Worm (Caenorhabditis elegans): Measurements from ENCODE around the gene srd-42.

DNA sequence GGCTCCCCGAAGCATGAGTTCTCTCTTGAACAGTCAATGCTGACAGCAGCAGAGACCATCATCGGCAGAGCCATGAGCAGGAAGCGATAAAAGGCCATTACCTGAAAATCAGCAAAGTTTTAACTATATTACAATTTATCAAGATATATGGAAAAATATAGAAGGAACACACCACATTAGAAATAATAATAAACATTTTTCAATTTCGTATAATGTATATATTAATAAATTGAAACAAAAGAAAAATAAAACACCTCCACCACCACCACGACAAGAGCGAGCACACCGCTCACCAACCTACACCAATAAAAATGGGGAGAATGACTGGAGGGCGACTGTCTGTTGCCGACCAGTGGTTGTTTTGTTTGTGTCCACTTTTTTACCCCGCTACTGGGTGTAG, 16.7 kb downstream of the srd-42 start, which contains the start of gene R04D3.2:
- TF ChIP-seq elt-3 (tag; optimal IDR thresholded peaks at IDR 0.05) (no peak), R02D3.7 (tag; optimal IDR thresholded peaks at IDR 0.05) (no peak), nhr-76 (tag; optimal IDR thresholded peaks at IDR 0.05) (no peak), nhr-25 (tag; optimal IDR thresholded peaks at IDR 0.05) (no peak), nhr-77 (tag; optimal IDR thresholded peaks at IDR 0.05) (no peak), ZK546.5 (tag; optimal IDR thresholded peaks at IDR 0.05) (no peak), tbx-2 (tag; optimal IDR thresholded peaks at IDR 0.05) (no peak), ceh-16 (tag; optimal IDR thresholded peaks at IDR 0.05) (no peak), ama-1 (optimal IDR thresholded peaks at IDR 0.05) (no peak), nhr-12 (tag; optimal IDR thresholded peaks at IDR 0.05) (no peak), ceh-28 (tag; optimal IDR thresholded peaks at IDR 0.05) (no peak), snpc-4 (tag; optimal IDR thresholded peaks at IDR 0.05) (no peak), pha-4 (tag; optimal IDR thresholded peaks at IDR 0.05) (no peak)
